Fruit fly (Drosophila melanogaster) whole organism, wandering third instar larva: ENCODE results near the gene BG642163.
A peak's percentile ranks its signal among the peaks of the same experiment; 100 is the strongest.

ENCODE experiments used
- CG32264 ChIP-seq: fragments of 200-800 bp; sonication (Bioruptor generic); optimal IDR thresholded peaks from 2 replicates; lab custom pipeline; 2016; ENCODE audit warnings: missing biosample characterization, missing genetic modification characterization
- CG9705 ChIP-seq: fragments of 200-800 bp; sonication (Bioruptor generic); optimal IDR thresholded peaks from 2 replicates; lab custom pipeline; 2018; ENCODE audit warnings: missing biosample characterization, mild to moderate bottlenecking, missing genetic modification characterization
- CrebA ChIP-seq: fragments of 200-800 bp; sonication (Bioruptor generic); optimal IDR thresholded peaks from 2 replicates; lab custom pipeline; 2016; ENCODE audit warnings: missing biosample characterization, mild to moderate bottlenecking, missing genetic modification characterization, borderline replicate concordance
- Dfd ChIP-seq: fragments of >200 bp; optimal IDR thresholded peaks from 2 replicates; lab custom pipeline; 2017; ENCODE audit warnings: missing biosample characterization, missing genetic modification characterization
- Dif ChIP-seq: fragments of 200-275, 200-300 bp; sonication (Bioruptor generic); optimal IDR thresholded peaks from 2 replicates; lab custom pipeline; 2018; ENCODE audit warnings: missing biosample characterization, missing genetic modification characterization; ENCODE audit not compliant: partially characterized antibody
- GATAd ChIP-seq: sonication (Bioruptor generic); optimal IDR thresholded peaks from 2 replicates; lab custom pipeline; 2016; ENCODE audit warnings: missing biosample characterization, missing genetic modification characterization
- HLH106 ChIP-seq: fragments of 200-800 bp; optimal IDR thresholded peaks from 3 replicates; lab custom pipeline; 2019; ENCODE audit warnings: missing biosample characterization, mild to moderate bottlenecking, missing genetic modification characterization, moderate library complexity
- Hnf4 ChIP-seq: fragments of 200-800 bp; sonication (Bioruptor generic); optimal IDR thresholded peaks from 2 replicates; lab custom pipeline; 2016; ENCODE audit warnings: missing biosample characterization, mild to moderate bottlenecking, missing genetic modification characterization
- Hr78 ChIP-seq: fragments of >200 bp; optimal IDR thresholded peaks from 2 replicates; lab custom pipeline; 2017; ENCODE audit warnings: missing biosample characterization, missing genetic modification characterization
- Hr83 ChIP-seq: fragments of 200-300 bp; sonication (Bioruptor generic); optimal IDR thresholded peaks from 2 replicates; lab custom pipeline; 2016; ENCODE audit warnings: missing biosample characterization, mild to moderate bottlenecking, missing genetic modification characterization, moderate library complexity; ENCODE audit not compliant: poor library complexity, severe bottlenecking
- Jra ChIP-seq: sonication (Bioruptor generic); optimal IDR thresholded peaks from 2 replicates; lab custom pipeline; 2016; ENCODE audit warnings: missing biosample characterization, missing genetic modification characterization
- Mio ChIP-seq: sonication (Bioruptor generic); optimal IDR thresholded peaks from 2 replicates; lab custom pipeline; 2016; ENCODE audit warnings: missing biosample characterization, missing genetic modification characterization
- Myc ChIP-seq: fragments of >200 bp; optimal IDR thresholded peaks from 2 replicates; lab custom pipeline; 2017
- N ChIP-seq: fragments of >200 bp; optimal IDR thresholded peaks from 2 replicates; lab custom pipeline; 2018; ENCODE audit warnings: missing biosample characterization, missing external identifiers, missing genetic modification characterization
- OdsH ChIP-seq: fragments of 200-800 bp; sonication (Bioruptor generic); optimal IDR thresholded peaks from 2 replicates; lab custom pipeline; 2016; ENCODE audit warnings: missing biosample characterization, mild to moderate bottlenecking, missing genetic modification characterization
- Rel ChIP-seq, 2 experiments: fragments of 200-800 bp; sonication (Bioruptor generic) in 1 of 2; optimal IDR thresholded peaks; 2 replicates in 1 of 2; 3 replicates in 1 of 2; lab custom pipeline; 2016 to 2019; ENCODE audit warnings: mild to moderate bottlenecking in 2 of 2, missing biosample characterization in 2 of 2, missing genetic modification characterization in 2 of 2, moderate library complexity in 1 of 2
- Sp1 ChIP-seq: fragments of 200-800 bp; sonication (Bioruptor generic); optimal IDR thresholded peaks from 3 replicates; lab custom pipeline; 2019; ENCODE audit warnings: missing biosample characterization, mild to moderate bottlenecking, missing genetic modification characterization, moderate library complexity
- Vsx2 ChIP-seq: fragments of 200-300, 225-300 bp; sonication (Bioruptor generic); optimal IDR thresholded peaks from 2 replicates; lab custom pipeline; 2018; ENCODE audit warnings: missing biosample characterization, missing genetic modification characterization; ENCODE audit not compliant: partially characterized antibody
- br ChIP-seq: fragments of 200-800 bp; sonication (Bioruptor generic); optimal IDR thresholded peaks from 2 replicates; lab custom pipeline; 2016; ENCODE audit warnings: missing biosample characterization, missing genetic modification characterization
- brk ChIP-seq: fragments of 200-800 bp; sonication (Bioruptor generic); optimal IDR thresholded peaks from 2 replicates; lab custom pipeline; 2016; ENCODE audit warnings: missing biosample characterization, mild to moderate bottlenecking, missing genetic modification characterization
- dl ChIP-seq, 2 experiments: fragments of 175-275, 200-275 bp in 1 of 2; fragments of 200-275 bp in 1 of 2; sonication (Bioruptor generic); optimal IDR thresholded peaks; lab custom pipeline; 2018; ENCODE audit warnings: mild to moderate bottlenecking in 2 of 2, missing biosample characterization in 2 of 2, missing genetic modification characterization in 2 of 2, moderate library complexity in 2 of 2; ENCODE audit not compliant: partially characterized antibody in 2 of 2, insufficient read depth in 1 of 2
- dmrt93B ChIP-seq: fragments of 200-800 bp; sonication (Bioruptor generic); optimal IDR thresholded peaks from 2 replicates; lab custom pipeline; 2018; ENCODE audit warnings: missing biosample characterization, mild to moderate bottlenecking, missing genetic modification characterization
- dsf ChIP-seq: sonication (Bioruptor generic); optimal IDR thresholded peaks from 2 replicates; lab custom pipeline; 2016; ENCODE audit warnings: missing biosample characterization, missing genetic modification characterization, borderline replicate concordance
- fru ChIP-seq: fragments of 200-800 bp; sonication (Bioruptor generic); optimal IDR thresholded peaks from 3 replicates; lab custom pipeline; 2016; ENCODE audit warnings: missing biosample characterization, mild to moderate bottlenecking, missing genetic modification characterization
- h ChIP-seq: fragments of 200-800 bp; sonication (Bioruptor generic); optimal IDR thresholded peaks from 3 replicates; lab custom pipeline; 2016; ENCODE audit warnings: missing biosample characterization, mild to moderate bottlenecking, missing genetic modification characterization
- jim ChIP-seq: fragments of 175-275, 200-325 bp; sonication (Bioruptor generic); optimal IDR thresholded peaks from 2 replicates; lab custom pipeline; 2016; ENCODE audit warnings: missing biosample characterization, mild to moderate bottlenecking, missing genetic modification characterization
- lola ChIP-seq: fragments of >200 bp; optimal IDR thresholded peaks from 2 replicates; lab custom pipeline; 2017; ENCODE audit warnings: missing biosample characterization, missing genetic modification characterization
- pan ChIP-seq: fragments of >200 bp; optimal IDR thresholded peaks from 2 replicates; lab custom pipeline; 2017
- rgr ChIP-seq: fragments of 200-800 bp; sonication (Bioruptor generic); optimal IDR thresholded peaks from 3 replicates; lab custom pipeline; 2016; ENCODE audit warnings: missing biosample characterization, mild to moderate bottlenecking, missing genetic modification characterization
- sage ChIP-seq: fragments of 200-800 bp; sonication (Bioruptor generic); optimal IDR thresholded peaks from 2 replicates; lab custom pipeline; 2016; ENCODE audit warnings: missing biosample characterization, mild to moderate bottlenecking, missing genetic modification characterization
- tai ChIP-seq: sonication (Bioruptor generic); optimal IDR thresholded peaks from 2 replicates; lab custom pipeline; 2016; ENCODE audit warnings: missing biosample characterization, missing genetic modification characterization

BG642163 gene

dm6 chr2L:4640996-4641395 lies at the start of gene BG642163:
TSS of gene BG642163 (plus strand) at chr2L:4641296.
- TF ChIP-seq N (GFP tag; lab: Kevin White, UChicago) (no peak), Hr78 (GFP tag; lab: Kevin White, UChicago) (no peak), pan (lab: Kevin White, UChicago) (no peak)

dm6 chr2L:4591842-4592241 lies 49.3 kb upstream of the BG642163 start:
- TF ChIP-seq CG9705 (GFP tag; lab: Kevin White, UChicago) (no peak), CrebA (peak; percentile 11), dl (GFP tag; optimal IDR thresholded peaks at IDR 0.05; lab: Kevin White, UChicago; ENCODE audit: insufficient read depth in 1 of 2, partially characterized antibody in 2 of 2) (peak in 1 of 2 experiments; percentile 8), Mio (no peak), Dfd (no peak), Sp1 (GFP tag; lab: Kevin White, UChicago) (peak; percentile 25), pan (lab: Kevin White, UChicago) (no peak), HLH106 (tag; lab: Kevin White, UChicago) (no peak), Hnf4 (GFP tag; lab: Kevin White, UChicago) (no peak), Dif (GFP tag; lab: Kevin White, UChicago) (peak; percentile 67), brk (GFP tag; lab: Kevin White, UChicago) (no peak), h (GFP tag; lab: Kevin White, UChicago) (peak; percentile 25), Hr83 (GFP tag; lab: Kevin White, UChicago) (peak; percentile 58), fru (GFP tag; lab: Kevin White, UChicago) (peak; percentile 33), dmrt93B (GFP tag; lab: Kevin White, UChicago) (no peak), Vsx2 (GFP tag; lab: Kevin White, UChicago) (peak; percentile 36)

dm6 chr2L:4594828-4595406 lies 46.2 kb upstream of the BG642163 start:
- no peak for TF ChIP-seq Hnf4 (GFP tag; lab: Kevin White, UChicago)
- TF ChIP-seq brk (GFP tag; lab: Kevin White, UChicago): no peak
- no peak for TF ChIP-seq Mio
- no peak for TF ChIP-seq dl (GFP tag; optimal IDR thresholded peaks at IDR 0.05; lab: Kevin White, UChicago; ENCODE audit: insufficient read depth in 1 of 2, partially characterized antibody in 2 of 2)
- TF ChIP-seq fru (GFP tag; lab: Kevin White, UChicago): no peak
- TF ChIP-seq dsf: no peak
- TF ChIP-seq CG32264 (GFP tag; lab: Kevin White, UChicago): no peak
- no peak for TF ChIP-seq sage
- TF ChIP-seq Jra: no peak
- TF ChIP-seq GATAd (GFP tag; lab: Kevin White, UChicago): no peak

- TF ChIP-seq lola: no peak
- TF ChIP-seq Jra: no peak
- no peak for TF ChIP-seq Hr78 (GFP tag; lab: Kevin White, UChicago)
- no peak for TF ChIP-seq rgr (GFP tag; lab: Kevin White, UChicago)
- no peak for TF ChIP-seq Mio
- TF ChIP-seq Myc (lab: Kevin White, UChicago): no peak
- no peak for TF ChIP-seq brk (GFP tag; lab: Kevin White, UChicago)
- TF ChIP-seq Dif (GFP tag; lab: Kevin White, UChicago): no peak
- TF ChIP-seq jim (GFP tag; lab: Kevin White, UChicago): no peak
- no peak for TF ChIP-seq h (GFP tag; lab: Kevin White, UChicago)
- no peak for TF ChIP-seq N (GFP tag; lab: Kevin White, UChicago)
- TF ChIP-seq sage: no peak
- no peak for TF ChIP-seq br
- TF ChIP-seq tai (GFP tag; lab: Kevin White, UChicago): no peak
These were observed 44.4 kb upstream of the BG642163 start for dm6 chr2L:4596686-4597085.

- TF ChIP-seq fru (GFP tag; lab: Kevin White, UChicago) (no peak), OdsH (GFP tag; lab: Kevin White, UChicago) (no peak), N (GFP tag; lab: Kevin White, UChicago) (no peak), pan (lab: Kevin White, UChicago) (no peak), rgr (GFP tag; lab: Kevin White, UChicago) (no peak), dmrt93B (GFP tag; lab: Kevin White, UChicago) (no peak), GATAd (GFP tag; lab: Kevin White, UChicago) (no peak), tai (GFP tag; lab: Kevin White, UChicago) (no peak), CG9705 (GFP tag; lab: Kevin White, UChicago) (no peak), br (no peak), Rel (GFP tag; optimal IDR thresholded peaks at IDR 0.05; lab: Kevin White, UChicago) (no peak), Rel (tag; optimal IDR thresholded peaks at IDR 0.05; lab: Kevin White, UChicago) (no peak), Jra (no peak), jim (GFP tag; lab: Kevin White, UChicago) (no peak), Sp1 (GFP tag; lab: Kevin White, UChicago) (no peak)
These were observed 43.5 kb upstream of the BG642163 start for dm6 chr2L:4597580-4597979.
